Fruit fly (Drosophila melanogaster) whole organism, wandering third instar larva: ENCODE data around the gene CG14710.

Source experiments
- CrebA ChIP-seq: fragments of 200-800 bp; sonication (Bioruptor generic); optimal IDR thresholded peaks from 2 replicates; lab custom pipeline; 2016; ENCODE audit warnings: missing biosample characterization, mild to moderate bottlenecking, missing genetic modification characterization, borderline replicate concordance
- Dfd ChIP-seq: fragments of >200 bp; optimal IDR thresholded peaks from 2 replicates; lab custom pipeline; 2017; ENCODE audit warnings: missing biosample characterization, missing genetic modification characterization
- Dif ChIP-seq: fragments of 200-275, 200-300 bp; sonication (Bioruptor generic); optimal IDR thresholded peaks from 2 replicates; lab custom pipeline; 2018; ENCODE audit warnings: missing biosample characterization, missing genetic modification characterization; ENCODE audit not compliant: partially characterized antibody
- Jra ChIP-seq: sonication (Bioruptor generic); optimal IDR thresholded peaks from 2 replicates; lab custom pipeline; 2016; ENCODE audit warnings: missing biosample characterization, missing genetic modification characterization
- Myc ChIP-seq: fragments of >200 bp; optimal IDR thresholded peaks from 2 replicates; lab custom pipeline; 2017
- Vsx2 ChIP-seq: fragments of 200-300, 225-300 bp; sonication (Bioruptor generic); optimal IDR thresholded peaks from 2 replicates; lab custom pipeline; 2018; ENCODE audit warnings: missing biosample characterization, missing genetic modification characterization; ENCODE audit not compliant: partially characterized antibody
- dmrt93B ChIP-seq: fragments of 200-800 bp; sonication (Bioruptor generic); optimal IDR thresholded peaks from 2 replicates; lab custom pipeline; 2018; ENCODE audit warnings: missing biosample characterization, mild to moderate bottlenecking, missing genetic modification characterization
- ey ChIP-seq: fragments of 200-800 bp; sonication (Bioruptor generic); optimal IDR thresholded peaks from 2 replicates; lab custom pipeline; 2016; ENCODE audit warnings: missing biosample characterization, missing genetic modification characterization

- TF ChIP-seq ey (GFP tag; lab: Kevin White, UChicago) (no peak), Myc (lab: Kevin White, UChicago) (no peak), Jra (GFP tag; lab: Kevin White, UChicago) (no peak), Dfd (GFP tag; lab: Kevin White, UChicago) (no peak), Vsx2 (no peak), dmrt93B (no peak), Dif (no peak), CrebA (GFP tag; lab: Kevin White, UChicago) (no peak)
Measured at dm6 chr3R:11669017-11669953, 49.4 kb downstream of the CG14710 start.
